Worm (Caenorhabditis elegans): Measurements from ENCODE around the gene ret-1.

The ret-1 gene

DNA sequence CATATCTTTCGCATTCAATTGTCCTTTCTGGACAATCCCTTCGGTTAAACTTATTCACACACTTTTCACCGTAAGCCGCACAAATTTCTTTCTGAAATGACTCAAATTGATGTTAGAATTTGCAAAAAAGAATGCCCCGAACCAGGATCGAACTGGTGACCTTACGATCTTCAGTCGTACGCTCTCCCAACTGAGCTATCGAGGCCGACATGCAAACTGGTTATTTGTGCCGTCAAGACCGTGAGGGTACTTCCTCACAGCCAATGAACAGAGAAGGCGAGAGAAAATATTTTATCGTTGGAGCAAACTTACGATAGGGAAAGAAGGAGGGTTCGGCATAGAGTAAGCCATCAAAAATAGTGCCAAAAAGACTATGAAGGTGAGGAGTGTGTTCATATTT, 29.0 kb upstream of the ret-1 start (continued):
- peak; percentile 47 for TF ChIP-seq somi-1 (GFP tag; optimal IDR thresholded peaks at IDR 0.05)
- TF ChIP-seq hmg-20 (GFP tag; IDR thresholded peaks at IDR 0.05), result peak; percentile 33; the same call in 1 of the 2 replicates
- TF ChIP-seq T26A5.8 (tag; optimal IDR thresholded peaks at IDR 0.05), result no peak
- TF ChIP-seq xnd-1 (tag; optimal IDR thresholded peaks at IDR 0.05), result no peak
- peak; percentile 44; the same call in 1 of the 2 replicates for TF ChIP-seq Y56A3A.18 (GFP tag; IDR thresholded peaks at IDR 0.05)
- TF ChIP-seq C17E4.6 (GFP tag; IDR thresholded peaks at IDR 0.05), result no peak
- TF ChIP-seq lsl-1 (GFP tag; optimal IDR thresholded peaks at IDR 0.05), result peak; percentile 33
- TF ChIP-seq ama-1 (optimal IDR thresholded peaks at IDR 0.05), result no peak
- TF ChIP-seq ama-1 (GFP tag; optimal IDR thresholded peaks at IDR 0.05), result no peak
- TF ChIP-seq lsy-27 (tag; optimal IDR thresholded peaks at IDR 0.05; ENCODE audit: borderline replicate concordance, insufficient read depth), result no peak
- peak; percentile 3 for TF ChIP-seq zim-3 (tag; optimal IDR thresholded peaks at IDR 0.05)
- TF ChIP-seq Y95B8A.8 (GFP tag; IDR thresholded peaks at IDR 0.05), result no peak
- TF ChIP-seq cebp-2 (GFP tag; IDR thresholded peaks at IDR 0.05), result 0 out of 2 replicates have a peak, but pooled peaks have one; percentile 56
- peak; percentile 96 for TF ChIP-seq snpc-3.4 (tag; optimal IDR thresholded peaks at IDR 0.05)
- TF ChIP-seq snpc-1.1 (tag; optimal IDR thresholded peaks at IDR 0.05; ENCODE audit: insufficient read depth), result peak; percentile 97
- TF ChIP-seq ceh-100 (GFP tag; IDR thresholded peaks at IDR 0.05), result 0 out of 2 replicates have a peak, but pooled peaks have one; percentile 34
- TF ChIP-seq K12H6.12 (tag; optimal IDR thresholded peaks at IDR 0.05), result no peak
- peak; percentile 62 for TF ChIP-seq dox-1 (GFP tag; IDR thresholded peaks at IDR 0.05)
- TF ChIP-seq let-607 (tag; optimal IDR thresholded peaks at IDR 0.05), result peak in 1 of 2 experiments; percentile 6
- TF ChIP-seq D2030.7 (GFP tag; IDR thresholded peaks at IDR 0.05), result peak; percentile 40
- peak; percentile 67 for TF ChIP-seq attf-6 (GFP tag; IDR thresholded peaks at IDR 0.05)
- no peak for TF ChIP-seq zfh-2 (GFP tag; conservative IDR thresholded peaks at IDR 0.05)
- TF ChIP-seq F22D6.2 (tag; optimal IDR thresholded peaks at IDR 0.05), result no peak
- TF ChIP-seq ceh-58 (GFP tag; IDR thresholded peaks at IDR 0.05), result no peak
- no peak for TF ChIP-seq fkh-3 (tag; optimal IDR thresholded peaks at IDR 0.05)
- no peak for TF ChIP-seq hlh-26 (GFP tag; conservative IDR thresholded peaks at IDR 0.05)
- TF ChIP-seq hsf-1 (GFP tag; IDR thresholded peaks at IDR 0.05), result peak; percentile 65; the same call in 1 of the 2 replicates
- peak; percentile 14 for TF ChIP-seq athp-1 (tag; optimal IDR thresholded peaks at IDR 0.05)
- TF ChIP-seq aptf-3 (GFP tag; IDR thresholded peaks at IDR 0.05), result no peak
- TF ChIP-seq nfyb-1 (GFP tag; IDR thresholded peaks at IDR 0.05), result peak; percentile 76
- TF ChIP-seq Y53G8AR.9 (GFP tag; conservative IDR thresholded peaks at IDR 0.05), result 0 out of 2 replicates have a peak, but pooled peaks have one; percentile 25
- no peak for TF ChIP-seq tlf-1 (GFP tag; optimal IDR thresholded peaks at IDR 0.05)
- TF ChIP-seq F57C9.4 (tag; optimal IDR thresholded peaks at IDR 0.05), result no peak
- TF ChIP-seq lin-54 (GFP tag; optimal IDR thresholded peaks at IDR 0.05), result peak; percentile 56
- no peak for TF ChIP-seq T07F8.4 (tag; optimal IDR thresholded peaks at IDR 0.05)
- no peak for TF ChIP-seq madf-8 (GFP tag; conservative IDR thresholded peaks at IDR 0.05)
- peak; percentile 4 for TF ChIP-seq nhr-80 (tag; optimal IDR thresholded peaks at IDR 0.05)
- TF ChIP-seq repo-1 (tag; optimal IDR thresholded peaks at IDR 0.05), result no peak
- TF ChIP-seq lin-35 (GFP tag; optimal IDR thresholded peaks at IDR 0.05), result no peak
- TF ChIP-seq lir-1 (GFP tag; conservative IDR thresholded peaks at IDR 0.05), result no peak
- TF ChIP-seq ceh-27 (GFP tag; optimal IDR thresholded peaks at IDR 0.05), result peak; percentile 23
- peak; percentile 67 for TF ChIP-seq rpc-1 (optimal IDR thresholded peaks at IDR 0.05)
- TF ChIP-seq rpc-1 (tag; optimal IDR thresholded peaks at IDR 0.05), result peak; percentile 69
- no peak for TF ChIP-seq attf-5 (GFP tag; optimal IDR thresholded peaks at IDR 0.05)
- no peak for TF ChIP-seq B0019.2 (GFP tag; conservative IDR thresholded peaks at IDR 0.05)
- TF ChIP-seq atf-7 (tag; optimal IDR thresholded peaks at IDR 0.05), result peak; percentile 19
- peak; percentile 10 to 31 for TF ChIP-seq rec-8 (tag; optimal IDR thresholded peaks at IDR 0.05)
- no peak for TF ChIP-seq F55B11.4 (tag; optimal IDR thresholded peaks at IDR 0.05; ENCODE audit: borderline replicate concordance, insufficient read depth)
- TF ChIP-seq sea-2 (GFP tag; IDR thresholded peaks at IDR 0.05), result no peak

Measured in whole organism, young adult.